Fruit fly (Drosophila melanogaster) whole organism, embryonic: ENCODE results near the gene ppk11.

ENCODE experiments used
- Bteb2 ChIP-seq: fragments of 200-800 bp; sonication (Bioruptor generic); optimal IDR thresholded peaks from 2 replicates; lab custom pipeline; 2016; ENCODE audit warnings: missing biosample characterization, missing genetic modification characterization
- CG10959 ChIP-seq: fragments of 200-800 bp; sonication (Bioruptor generic); IDR thresholded peaks from 2 replicates; pipeline ENCODE4 v1.3.6; 2022; ENCODE audit warnings: missing biosample characterization, missing genetic modification characterization
- CG11504 ChIP-seq: fragments of 200-800 bp; sonication (Bioruptor generic); optimal IDR thresholded peaks from 3 replicates; lab custom pipeline; 2019; ENCODE audit warnings: missing biosample characterization, mild to moderate bottlenecking, missing genetic modification characterization, moderate library complexity
- CG11695 ChIP-seq: fragments of 200-800 bp; sonication (Bioruptor generic); IDR thresholded peaks from 3 replicates; pipeline ENCODE4 v1.3.6; 2022; ENCODE audit warnings: missing biosample characterization, missing genetic modification characterization
- CG11723 ChIP-seq: fragments of 200-800 bp; sonication (Bioruptor generic); optimal IDR thresholded peaks from 2 replicates; lab custom pipeline; 2017; ENCODE audit warnings: missing biosample characterization, mild to moderate bottlenecking, missing genetic modification characterization
- CG13287 ChIP-seq: fragments of 200-800 bp; sonication (Bioruptor generic); IDR thresholded peaks from 2 replicates; pipeline ENCODE4 v1.3.6; 2022; ENCODE audit warnings: missing biosample characterization, missing genetic modification characterization; ENCODE audit not compliant: partially characterized antibody
- CG13296 ChIP-seq: fragments of 200-800 bp; sonication (Bioruptor generic); optimal IDR thresholded peaks from 3 replicates; lab custom pipeline; 2018; ENCODE audit warnings: missing biosample characterization, mild to moderate bottlenecking, missing genetic modification characterization
- CG14014 ChIP-seq: fragments of 200-800 bp; sonication (Bioruptor generic); IDR thresholded peaks from 2 replicates; pipeline ENCODE4 v1.3.6; 2022; ENCODE audit warnings: missing biosample characterization, missing genetic modification characterization
- CG15011 ChIP-seq: fragments of 200-800 bp; sonication (Bioruptor generic); optimal IDR thresholded peaks from 3 replicates; lab custom pipeline; 2018; ENCODE audit warnings: missing biosample characterization, mild to moderate bottlenecking, missing genetic modification characterization
- CG15073 ChIP-seq: fragments of 200-800 bp; sonication (Bioruptor generic); optimal IDR thresholded peaks from 2 replicates; lab custom pipeline; 2016; ENCODE audit warnings: missing biosample characterization, missing genetic modification characterization
- CG16813 ChIP-seq: fragments of 200-800 bp; sonication (Bioruptor generic); IDR thresholded peaks from 3 replicates; pipeline ENCODE4 v1.3.6; 2022; ENCODE audit warnings: missing biosample characterization, missing genetic modification characterization; ENCODE audit not compliant: partially characterized antibody
- CG17361 ChIP-seq: fragments of 200-800 bp; sonication (Bioruptor generic); IDR thresholded peaks from 3 replicates; pipeline ENCODE4 v1.3.6; 2022; ENCODE audit warnings: missing biosample characterization, missing genetic modification characterization
- CG30020 ChIP-seq: fragments of 200-800 bp; optimal IDR thresholded peaks from 2 replicates; lab custom pipeline; 2019; ENCODE audit warnings: missing biosample characterization, mild to moderate bottlenecking, missing genetic modification characterization, moderate library complexity
- CG3407 ChIP-seq: fragments of 200-800 bp; sonication (Bioruptor generic); optimal IDR thresholded peaks from 2 replicates; lab custom pipeline; 2018; ENCODE audit warnings: missing biosample characterization, mild to moderate bottlenecking, missing genetic modification characterization
- CG4328 ChIP-seq: fragments of 200-800 bp; sonication (Bioruptor generic); optimal IDR thresholded peaks from 3 replicates; lab custom pipeline; 2017; ENCODE audit warnings: missing biosample characterization, missing genetic modification reagents, missing genetic modification characterization
- CG7987 ChIP-seq: fragments of 200-800 bp; sonication (Bioruptor generic); optimal IDR thresholded peaks from 2 replicates; lab custom pipeline; 2018; ENCODE audit warnings: missing biosample characterization, mild to moderate bottlenecking, missing genetic modification characterization, moderate library complexity
- CG8388 ChIP-seq: fragments of 200-800 bp; sonication (Bioruptor generic); optimal IDR thresholded peaks from 2 replicates; lab custom pipeline; 2019; ENCODE audit warnings: missing biosample characterization, mild to moderate bottlenecking, missing genetic modification characterization, moderate library complexity
- CG9437 ChIP-seq: fragments of 200-800 bp; sonication (Bioruptor generic); optimal IDR thresholded peaks from 2 replicates; lab custom pipeline; 2018; ENCODE audit warnings: missing biosample characterization, mild to moderate bottlenecking, missing genetic modification characterization
- Dll ChIP-seq: fragments of 200-800 bp; sonication (Bioruptor generic); IDR thresholded peaks from 4 replicates; pipeline ENCODE4 v1.3.6; 2022; ENCODE audit warnings: missing biosample characterization, missing genetic modification characterization; ENCODE audit not compliant: partially characterized antibody
- ERR ChIP-seq: fragments of 200-800 bp; sonication (Bioruptor generic); optimal IDR thresholded peaks from 2 replicates; lab custom pipeline; 2016; ENCODE audit warnings: missing biosample characterization, missing genetic modification characterization
- HLHmδ ChIP-seq: fragments of 200-800 bp; sonication (Bioruptor generic); optimal IDR thresholded peaks from 2 replicates; lab custom pipeline; 2018; ENCODE audit warnings: missing biosample characterization, mild to moderate bottlenecking, missing genetic modification characterization, moderate library complexity
- Hr3 ChIP-seq: fragments of 200-800 bp; sonication (Bioruptor generic); optimal IDR thresholded peaks from 3 replicates; lab custom pipeline; 2016; ENCODE audit warnings: missing biosample characterization, missing genetic modification characterization
- Med ChIP-seq: fragments of 200-800 bp; sonication (Bioruptor generic); peaks from one replicate; lab custom pipeline; 2016; ENCODE audit warnings: missing biosample characterization, missing genetic modification characterization, mild to moderate bottlenecking, inconsistent platforms, moderate library complexity
- Nf-YC ChIP-seq: fragments of 200-800 bp; optimal IDR thresholded peaks from 3 replicates; lab custom pipeline; 2019; ENCODE audit warnings: missing biosample characterization, mild to moderate bottlenecking, missing genetic modification characterization, moderate library complexity
- Side ChIP-seq: fragments of 200-800 bp; sonication (Bioruptor generic); optimal IDR thresholded peaks from 2 replicates; lab custom pipeline; 2016; ENCODE audit warnings: missing biosample characterization, missing genetic modification characterization
- Sry-δ ChIP-seq: fragments of 200-800 bp; sonication (Bioruptor generic); optimal IDR thresholded peaks from 2 replicates; lab custom pipeline; 2016; ENCODE audit warnings: missing biosample characterization, missing genetic modification characterization
- TFAM ChIP-seq: fragments of 200-800 bp; sonication (Bioruptor generic); optimal IDR thresholded peaks from 2 replicates; lab custom pipeline; 2017; ENCODE audit warnings: missing biosample characterization, missing genetic modification characterization, inconsistent platforms
- Tbp ChIP-seq: fragments of >200 bp; optimal IDR thresholded peaks from 2 replicates; lab custom pipeline; 2018; ENCODE audit warnings: missing biosample characterization, missing genetic modification characterization
- Usf ChIP-seq: fragments of 200-800 bp; sonication (Bioruptor generic); optimal IDR thresholded peaks from 2 replicates; lab custom pipeline; 2017; ENCODE audit warnings: missing genotype, missing biosample characterization, missing genetic modification characterization
- Xrp1 ChIP-seq: fragments of 200-800 bp; sonication (Bioruptor generic); IDR thresholded peaks from 2 replicates; pipeline ENCODE4 v1.3.6; 2022; ENCODE audit warnings: missing biosample characterization, missing genetic modification characterization
- chinmo ChIP-seq: fragments of 200-800 bp; sonication (Bioruptor generic); IDR thresholded peaks from 4 replicates; pipeline ENCODE4 v1.3.6; 2022; ENCODE audit warnings: missing biosample characterization, missing genetic modification characterization; ENCODE audit not compliant: partially characterized antibody
- corto ChIP-seq: fragments of 200-800 bp; sonication (Bioruptor generic); optimal IDR thresholded peaks from 2 replicates; lab custom pipeline; 2016; ENCODE audit warnings: missing biosample characterization, mild to moderate bottlenecking, missing genetic modification characterization, moderate library complexity
- eyg ChIP-seq: fragments of 200-800 bp; sonication (Bioruptor generic); optimal IDR thresholded peaks from 3 replicates; lab custom pipeline; 2016; ENCODE audit warnings: missing biosample characterization, missing genetic modification characterization
- ftz-f1 ChIP-seq: fragments of 200-800 bp; sonication (Bioruptor generic); optimal IDR thresholded peaks from 2 replicates; lab custom pipeline; 2016; ENCODE audit warnings: missing biosample characterization, missing genetic modification characterization
- gce ChIP-seq: fragments of 200-800 bp; sonication (Bioruptor generic); IDR thresholded peaks from 3 replicates; pipeline ENCODE4 v1.3.6; 2022; ENCODE audit warnings: missing biosample characterization, missing genetic modification characterization
- gro ChIP-seq: fragments of 200-800 bp; sonication (Bioruptor generic); optimal IDR thresholded peaks from 2 replicates; lab custom pipeline; 2016; ENCODE audit warnings: missing biosample characterization, missing genetic modification characterization
- ham ChIP-seq: fragments of 200-800 bp; sonication (Bioruptor generic); IDR thresholded peaks from 2 replicates; pipeline ENCODE4 v1.3.6; 2022; ENCODE audit warnings: missing biosample characterization, missing genetic modification characterization
- klu ChIP-seq: fragments of 200-800 bp; sonication (Bioruptor generic); IDR thresholded peaks from 2 replicates; pipeline ENCODE4 v1.3.6; 2022; ENCODE audit warnings: missing biosample characterization, missing genetic modification characterization
- lov ChIP-seq, 2 experiments: fragments of 200-800 bp in 1 of 2; fragments of >200 bp in 1 of 2; sonication (Bioruptor generic) in 1 of 2; IDR thresholded peaks in 1 of 2; optimal IDR thresholded peaks in 1 of 2; 2 replicates in 1 of 2; 3 replicates in 1 of 2; pipeline versions ENCODE4 v1.3.6 to Lab custom; 2017 to 2022; ENCODE audit warnings: missing biosample characterization in 1 of 2, missing genetic modification characterization in 1 of 2
- mirr ChIP-seq: fragments of 200-800 bp; sonication (Bioruptor generic); optimal IDR thresholded peaks from 3 replicates; lab custom pipeline; 2018; ENCODE audit warnings: missing biosample characterization, mild to moderate bottlenecking, missing genetic modification characterization
- prd ChIP-seq, 3 experiments: fragments of >200 bp in 2 of 3; fragments of 200-800 bp in 1 of 3; sonication (Bioruptor generic) in 1 of 3; optimal IDR thresholded peaks in 2 of 3; IDR thresholded peaks in 1 of 3; 2 replicates in 2 of 3; 3 replicates in 1 of 3; pipeline versions ENCODE4 v1.3.6 to Lab custom; 2017 to 2022; ENCODE audit warnings: missing biosample characterization in 1 of 3, missing genetic modification characterization in 1 of 3
- pum ChIP-seq: fragments of 200-800 bp; sonication (Bioruptor generic); optimal IDR thresholded peaks from 2 replicates; lab custom pipeline; 2016; ENCODE audit warnings: missing biosample characterization, missing genetic modification characterization
- repo ChIP-seq: fragments of 200-800 bp; sonication (Bioruptor generic); optimal IDR thresholded peaks from 2 replicates; lab custom pipeline; 2016; ENCODE audit warnings: missing biosample characterization, missing genetic modification characterization
- ro ChIP-seq: fragments of 200-800 bp; sonication (Bioruptor generic); IDR thresholded peaks from 2 replicates; pipeline ENCODE4 v1.3.6; 2022; ENCODE audit warnings: missing biosample characterization, missing genetic modification characterization
- sens-2 ChIP-seq: fragments of 200-800 bp; sonication (Bioruptor generic); IDR thresholded peaks from 2 replicates; pipeline ENCODE4 v1.3.6; 2022; ENCODE audit warnings: missing biosample characterization, missing genetic modification characterization
- sisA ChIP-seq: fragments of 200-800 bp; sonication (Bioruptor generic); IDR thresholded peaks from 2 replicates; pipeline ENCODE4 v1.3.6; 2022; ENCODE audit warnings: missing biosample characterization, missing genetic modification characterization
- sr ChIP-seq: fragments of 200-800 bp; sonication (Bioruptor generic); IDR thresholded peaks from 3 replicates; pipeline ENCODE4 v1.3.6; 2022; ENCODE audit warnings: missing biosample characterization, missing genetic modification characterization
- stwl ChIP-seq: fragments of 200-800 bp; sonication (Bioruptor generic); optimal IDR thresholded peaks from 3 replicates; lab custom pipeline; 2018; ENCODE audit warnings: missing biosample characterization, mild to moderate bottlenecking, missing genetic modification characterization, moderate library complexity
- z ChIP-seq: fragments of 200-800 bp; sonication (Bioruptor generic); IDR thresholded peaks from 3 replicates; pipeline ENCODE4 v1.3.6; 2022; ENCODE audit warnings: missing biosample characterization, missing genetic modification characterization
- zfh1 ChIP-seq: fragments of 200-800 bp; sonication (Bioruptor generic); IDR thresholded peaks from 3 replicates; pipeline ENCODE4 v1.3.6; 2022; ENCODE audit warnings: missing biosample characterization, missing genetic modification characterization

ppk11 gene

DNA sequence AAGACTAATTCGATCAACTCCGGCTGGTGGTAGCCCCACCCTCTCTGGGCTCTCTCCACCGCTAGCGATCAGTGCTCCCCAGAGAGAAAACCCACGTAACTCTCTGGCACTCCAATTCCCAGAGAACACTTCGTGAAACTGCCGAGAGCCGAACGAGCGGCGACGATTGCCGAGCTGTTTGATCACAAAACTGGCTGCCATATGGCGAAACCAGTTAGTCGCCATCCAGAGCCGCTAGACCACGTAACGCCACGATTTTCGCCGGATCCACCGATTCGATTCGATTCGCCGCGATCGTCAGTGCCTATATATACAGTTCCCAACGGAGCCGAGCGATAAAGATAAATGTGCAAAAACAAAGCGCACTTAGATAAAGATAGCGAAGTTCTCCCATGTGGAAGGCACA, 7.3 kb upstream of the ppk11 start, which contains the start of gene IP3K1 (continued):
- TF ChIP-seq z (GFP tag; lab: Robert Waterston, UW) = 0 out of 3 replicates have a peak, but pooled peaks have one; percentile 40
- TF ChIP-seq mirr = peak; percentile 67
- TF ChIP-seq ftz-f1 (GFP tag; lab: Kevin White, UChicago) = peak; percentile 65
- peak; percentile 1 for TF ChIP-seq stwl (tag; lab: Kevin White, UChicago)
- no peak for TF ChIP-seq CG15073 (GFP tag; lab: Kevin White, UChicago)
- TF ChIP-seq sisA = no peak
- peak; percentile 56; the same call in 2 of the 4 replicates for TF ChIP-seq Dll (GFP tag; lab: Robert Waterston, UW)
- TF ChIP-seq CG13296 = peak; percentile 28
- TF ChIP-seq Med (GFP tag; lab: Kevin White, UChicago) = peak; percentile 93
- TF ChIP-seq pum = no peak
- TF ChIP-seq HLHmδ (GFP tag; lab: Kevin White, UChicago) = peak; percentile 52
- no peak for TF ChIP-seq CG15011 (GFP tag; lab: Kevin White, UChicago)
- no peak for TF ChIP-seq lov (optimal IDR thresholded peaks at IDR 0.05; lab: Kevin White, UChicago)
- no peak; the same call in 2 of the 3 replicates for TF ChIP-seq lov (GFP tag; IDR thresholded peaks at IDR 0.05; lab: Robert Waterston, UW)
- TF ChIP-seq chinmo (GFP tag; lab: Robert Waterston, UW) = peak; percentile 96; the same call in 3 of the 4 replicates
- no peak; the same call in 1 of the 2 replicates for TF ChIP-seq CG14014 (GFP tag; lab: Robert Waterston, UW)
- TF ChIP-seq CG11695 (GFP tag; lab: Robert Waterston, UW) = peak; percentile 24; the same call in 1 of the 3 replicates
- no peak for TF ChIP-seq ro (GFP tag; lab: Robert Waterston, UW)
- peak; percentile 28 for TF ChIP-seq Side (GFP tag; lab: Kevin White, UChicago)
- no peak for TF ChIP-seq CG11504 (tag; lab: Kevin White, UChicago)
- TF ChIP-seq ham = no peak
- TF ChIP-seq corto (GFP tag; lab: Kevin White, UChicago) = no peak
- peak; percentile 4 for TF ChIP-seq CG8388 (GFP tag; lab: Kevin White, UChicago)
- TF ChIP-seq klu (GFP tag; lab: Robert Waterston, UW) = no peak
- TF ChIP-seq CG10959 (GFP tag; lab: Robert Waterston, UW) = no peak
- no peak; the same call in 2 of the 3 replicates for TF ChIP-seq gce
- no peak for TF ChIP-seq CG3407 (GFP tag; lab: Kevin White, UChicago)
- no peak for TF ChIP-seq Usf (GFP tag; lab: Kevin White, UChicago)
- peak; percentile 66 for TF ChIP-seq CG13287
- no peak for TF ChIP-seq Bteb2 (GFP tag; lab: Kevin White, UChicago)
- TF ChIP-seq zfh1 = no peak
- TF ChIP-seq sens-2 (GFP tag; lab: Robert Waterston, UW) = 0 out of 2 replicates have a peak, but pooled peaks have one; percentile 15
- no peak for TF ChIP-seq CG4328
- TF ChIP-seq Hr3 = no peak
- no peak for TF ChIP-seq CG16813 (GFP tag; lab: Robert Waterston, UW)
- TF ChIP-seq Tbp (GFP tag; lab: Kevin White, UChicago) = no peak
- TF ChIP-seq Xrp1 (GFP tag; lab: Robert Waterston, UW) = 0 out of 2 replicates have a peak, but pooled peaks have one; percentile 34
- no peak for TF ChIP-seq prd (optimal IDR thresholded peaks at IDR 0.05; lab: Kevin White, UChicago)
- TF ChIP-seq prd (GFP tag; IDR thresholded peaks at IDR 0.05; lab: Robert Waterston, UW) = no peak
- TF ChIP-seq CG30020 (tag; lab: Kevin White, UChicago) = no peak
- no peak for TF ChIP-seq TFAM (GFP tag; lab: Kevin White, UChicago)
- no peak for TF ChIP-seq repo (GFP tag; lab: Kevin White, UChicago)
- TF ChIP-seq CG17361 (GFP tag; lab: Robert Waterston, UW) = no peak
- TF ChIP-seq CG9437 (GFP tag; lab: Kevin White, UChicago) = no peak
- TF ChIP-seq sr (GFP tag; lab: Robert Waterston, UW) = peak; percentile 72; the same call in 2 of the 3 replicates
- no peak for TF ChIP-seq CG11723 (GFP tag; lab: Kevin White, UChicago)
- no peak for TF ChIP-seq Sry-δ (GFP tag; lab: Kevin White, UChicago)
- TF ChIP-seq eyg (GFP tag; lab: Kevin White, UChicago) = no peak
- peak; percentile 28 for TF ChIP-seq ERR
- peak; percentile 66 for TF ChIP-seq CG7987
- peak; percentile 56 for TF ChIP-seq Nf-YC (tag; lab: Kevin White, UChicago)
- TF ChIP-seq gro (GFP tag; lab: Kevin White, UChicago) = peak; percentile 82
